Worm (Caenorhabditis elegans) whole organism, L4 larva: Measurements from ENCODE around the gene C08F8.15.

Source experiments
- D1046.2 ChIP-seq: fragments of 200-800 bp; sonication (Bioruptor generic); IDR thresholded peaks from 2 replicates; pipeline ENCODE4 v1.3.6; 2022; ENCODE audit warnings: missing genetic modification characterization, missing compliant biosample characterization
- F10B5.3 ChIP-seq: sonication (generic microtip); optimal IDR thresholded peaks from 2 replicates; lab custom pipeline; 2016; ENCODE audit warnings: mild to moderate bottlenecking, missing genetic modification characterization, missing compliant biosample characterization
- F44E2.7 ChIP-seq: fragments of 200-800 bp; sonication (Bioruptor generic); IDR thresholded peaks from 2 replicates; pipeline ENCODE4 v2.1.2; 2022; ENCODE audit warnings: missing genetic modification characterization, missing compliant biosample characterization
- R02D3.7 ChIP-seq: fragments of 150-350 bp; sonication (generic microtip); optimal IDR thresholded peaks from 3 replicates; lab custom pipeline; 2014; ENCODE audit warnings: missing biosample characterization, missing genetic modification characterization
- T26A8.4 ChIP-seq: fragments of 200-800 bp; sonication (Bioruptor generic); IDR thresholded peaks from 2 replicates; pipeline ENCODE4 v1.3.6; 2022; ENCODE audit warnings: missing genetic modification characterization, missing compliant biosample characterization
- Y48G9A.11 ChIP-seq: fragments of 200-800 bp; sonication (Bioruptor generic); IDR thresholded peaks from 2 replicates; pipeline ENCODE4 v1.3.6; 2022; ENCODE audit warnings: missing genetic modification reagents, missing genetic modification characterization, missing compliant biosample characterization
- aha-1 ChIP-seq: fragments of 150-350 bp; peaks from one replicate; lab custom pipeline; 2014; ENCODE audit warnings: missing biosample characterization, missing genetic modification characterization
- ama-1 ChIP-seq: fragments of 150-350 bp; optimal IDR thresholded peaks from 2 replicates; lab custom pipeline; 2014; ENCODE audit warnings: inconsistent platforms, mixed read lengths
- ceh-44 ChIP-seq: fragments of 200-800 bp; sonication (Bioruptor generic); IDR thresholded peaks from 2 replicates; pipeline ENCODE4 v1.3.6; 2022; ENCODE audit warnings: missing genetic modification reagents, missing genetic modification characterization, missing compliant biosample characterization
- cey-2 ChIP-seq: sonication (generic microtip); optimal IDR thresholded peaks from 3 replicates; lab custom pipeline; 2017; ENCODE audit warnings: missing genetic modification characterization, mild to moderate bottlenecking, missing compliant biosample characterization, antibody characterized with exemption, borderline replicate concordance; ENCODE audit not compliant: insufficient read depth
- daf-16 ChIP-seq, 3 experiments: sonication (generic microtip); optimal IDR thresholded peaks; 2 replicates each; lab custom pipeline; 2016 to 2017; ENCODE audit warnings: missing genetic modification characterization in 3 of 3, missing genetic modification reagents in 3 of 3, mild to moderate bottlenecking in 2 of 3, missing compliant biosample characterization in 2 of 3, missing biosample characterization in 1 of 3, moderate library complexity in 1 of 3
- dmd-9 ChIP-seq: fragments of 200-800 bp; sonication (Bioruptor generic); IDR thresholded peaks from 2 replicates; pipeline ENCODE4 v1.3.6; 2022; ENCODE audit warnings: missing genetic modification reagents, missing genetic modification characterization, missing compliant biosample characterization
- dve-1 ChIP-seq: sonication (generic microtip); optimal IDR thresholded peaks from 2 replicates; lab custom pipeline; 2017; ENCODE audit warnings: antibody characterized with exemption, mild to moderate bottlenecking, missing genetic modification characterization, missing compliant biosample characterization; ENCODE audit not compliant: insufficient read depth
- egl-43 ChIP-seq: fragments of 200-800 bp; sonication (Bioruptor generic); IDR thresholded peaks from 2 replicates; pipeline ENCODE4 v1.3.6; 2022; ENCODE audit warnings: missing genetic modification reagents, missing genetic modification characterization, missing compliant biosample characterization
- hlh-30 ChIP-seq: sonication (generic microtip); optimal IDR thresholded peaks from 2 replicates; lab custom pipeline; 2017; ENCODE audit warnings: antibody characterized with exemption, mild to moderate bottlenecking, missing genetic modification characterization, missing compliant biosample characterization; ENCODE audit not compliant: insufficient read depth
- lin-1 ChIP-seq: fragments of 200-800 bp; sonication (Bioruptor generic); IDR thresholded peaks from 2 replicates; pipeline ENCODE4 v1.3.6; 2022; ENCODE audit warnings: missing genetic modification reagents, missing genetic modification characterization, missing compliant biosample characterization
- lin-38 ChIP-seq: fragments of 200-800 bp; sonication (Bioruptor generic); IDR thresholded peaks from 2 replicates; pipeline ENCODE4 v1.3.6; 2022; ENCODE audit warnings: missing genetic modification reagents, missing genetic modification characterization, missing compliant biosample characterization
- mep-1 ChIP-seq: fragments of 150-350 bp; sonication (generic microtip); optimal IDR thresholded peaks from 3 replicates; lab custom pipeline; 2014; ENCODE audit warnings: missing biosample characterization, missing genetic modification characterization
- nhr-111 ChIP-seq: fragments of 200-800 bp; sonication (Bioruptor generic); optimal IDR thresholded peaks from 2 replicates; lab custom pipeline; 2018; ENCODE audit warnings: mild to moderate bottlenecking, missing genetic modification characterization, missing compliant biosample characterization
- nhr-42 ChIP-seq: fragments of 200-800 bp; sonication (Bioruptor generic); IDR thresholded peaks from 2 replicates; pipeline ENCODE4 v1.3.6; 2022; ENCODE audit warnings: missing genetic modification characterization, missing compliant biosample characterization
- nhr-48 ChIP-seq: sonication (generic microtip); optimal IDR thresholded peaks from 2 replicates; lab custom pipeline; 2016; ENCODE audit warnings: mild to moderate bottlenecking, missing genetic modification characterization, missing compliant biosample characterization
- nhr-77 ChIP-seq: fragments of 150-350 bp; optimal IDR thresholded peaks from 2 replicates; lab custom pipeline; 2014; ENCODE audit warnings: missing biosample characterization, missing genetic modification characterization
- pha-4 ChIP-seq, 2 experiments: fragments of 150-350 bp in 1 of 2; fragments of 200-800 bp in 1 of 2; sonication (Bioruptor generic) in 1 of 2; IDR thresholded peaks in 1 of 2; optimal IDR thresholded peaks in 1 of 2; 2 replicates each; pipeline versions ENCODE4 v1.3.6 to Lab custom; 2014 to 2022; ENCODE audit warnings: missing genetic modification characterization in 2 of 2, missing genetic modification reagents in 2 of 2, missing biosample characterization in 1 of 2, missing compliant biosample characterization in 1 of 2
- php-3 ChIP-seq: fragments of 200-800 bp; sonication (Bioruptor generic); IDR thresholded peaks from 2 replicates; pipeline ENCODE4 v1.3.6; 2022; ENCODE audit warnings: missing genetic modification reagents, missing genetic modification characterization, missing compliant biosample characterization
- pqm-1 ChIP-seq: sonication (generic microtip); optimal IDR thresholded peaks from 2 replicates; lab custom pipeline; 2017; ENCODE audit warnings: missing biosample characterization, missing genetic modification characterization
- set-16 ChIP-seq: fragments of 200-800 bp; sonication (Bioruptor generic); IDR thresholded peaks from 2 replicates; pipeline ENCODE4 v1.3.6; 2022; ENCODE audit warnings: missing genetic modification reagents, missing genetic modification characterization, missing compliant biosample characterization
- tag-97 ChIP-seq: fragments of 200-800 bp; sonication (Bioruptor generic); IDR thresholded peaks from 2 replicates; pipeline ENCODE4 v1.3.6; 2022; ENCODE audit warnings: missing genetic modification characterization, missing compliant biosample characterization
- tra-1 ChIP-seq: fragments of 200-800 bp; sonication (Bioruptor generic); IDR thresholded peaks from 2 replicates; pipeline ENCODE4 v1.3.6; 2022; ENCODE audit warnings: missing genetic modification reagents, missing genetic modification characterization, missing compliant biosample characterization
- unc-62 ChIP-seq, 3 experiments: fragments of 150-350 bp in 1 of 3; sonication (generic microtip); optimal IDR thresholded peaks in 2 of 3; peaks in 1 of 3; 1 replicate in 1 of 3; 2 replicates in 2 of 3; lab custom pipeline; 2014 to 2017; ENCODE audit warnings: missing biosample characterization in 3 of 3, missing genetic modification characterization in 3 of 3, missing genetic modification reagents in 3 of 3, missing genotype in 1 of 3
- vab-7 ChIP-seq: fragments of 200-800 bp; sonication (Bioruptor generic); IDR thresholded peaks from 2 replicates; pipeline ENCODE4 v1.3.6; 2022; ENCODE audit warnings: missing genetic modification reagents, missing genetic modification characterization, missing compliant biosample characterization
- zfp-3 ChIP-seq: fragments of 200-800 bp; sonication (Bioruptor generic); conservative IDR thresholded peaks from 2 replicates; pipeline ENCODE4 v1.3.6; 2022; ENCODE audit warnings: missing genetic modification reagents, missing genetic modification characterization, missing compliant biosample characterization
- zip-2 ChIP-seq: fragments of 150-350 bp; optimal IDR thresholded peaks from 2 replicates; lab custom pipeline; 2014; ENCODE audit warnings: missing biosample characterization, missing genetic modification characterization
- ztf-11 ChIP-seq: fragments of 150-350 bp; optimal IDR thresholded peaks from 2 replicates; lab custom pipeline; 2014; ENCODE audit warnings: missing biosample characterization, missing genetic modification characterization

C08F8.15 gene

DNA sequence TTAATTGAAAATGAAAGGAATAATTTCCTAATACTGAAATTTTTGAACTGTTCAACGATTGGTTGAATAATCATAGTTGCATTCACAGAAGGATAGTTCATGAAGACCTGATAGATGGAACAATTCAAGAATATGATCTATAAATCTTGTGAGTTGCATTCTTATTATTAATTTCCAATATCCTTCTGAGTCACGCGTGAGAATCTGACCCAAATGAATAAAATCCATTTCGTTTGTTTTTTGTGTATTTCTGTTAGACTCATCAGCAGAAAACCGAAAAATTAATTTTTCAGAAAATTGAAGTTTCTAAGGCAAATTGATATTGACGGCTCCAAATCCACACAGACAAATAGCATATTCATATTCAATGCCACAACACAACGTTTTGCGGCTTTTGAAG lies 28.8 kb upstream of the C08F8.15 start, which contains the start of gene fbxb-79:
fbxb-79 (minus strand) TSS at position 101 of the 400 bp plus-strand sequence.
- TF ChIP-seq vab-7 (GFP tag; lab: Robert Waterston, UW) (no peak), dmd-9 (GFP tag; lab: Robert Waterston, UW) (no peak), ceh-44 (GFP tag; lab: Robert Waterston, UW) (no peak), set-16 (GFP tag; lab: Robert Waterston, UW) (no peak), tra-1 (no peak), cey-2 (tag; lab: Kevin White, UChicago) (no peak), Y48G9A.11 (GFP tag; lab: Robert Waterston, UW) (no peak), tag-97 (GFP tag; lab: Robert Waterston, UW) (no peak), ztf-11 (tag; lab: Kevin White, UChicago) (no peak)

DNA sequence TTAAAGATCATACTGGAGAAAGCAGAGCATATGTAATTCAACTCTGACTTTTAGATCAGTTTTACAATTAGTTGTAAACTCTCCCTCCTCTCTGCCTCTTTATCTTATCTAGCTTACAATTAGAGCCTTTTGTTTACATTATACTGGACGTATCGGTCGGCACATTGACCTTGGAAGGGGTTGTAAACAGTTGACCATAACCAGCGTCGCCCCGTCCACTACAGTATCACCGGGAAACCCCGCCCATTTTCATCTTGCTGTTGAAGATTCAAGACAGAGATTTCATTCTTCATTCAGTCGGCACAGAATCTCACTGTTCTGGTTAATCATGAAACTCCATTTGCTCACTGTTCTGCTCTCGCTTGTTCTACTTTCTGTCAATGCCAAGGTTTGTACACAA lies 26.1 kb upstream of the C08F8.15 start, which contains the start of gene sdz-27:
sdz-27 (plus strand) TSS at position 301 of the 400 bp plus-strand sequence.
- TF ChIP-seq aha-1 (tag; lab: Kevin White, UChicago) (no peak), unc-62 (GFP tag; optimal IDR thresholded peaks at IDR 0.05 in 1 of 2; lab: Kevin White, UChicago) (peak in 1 of 2 experiments; percentile 29), unc-62 (tag; optimal IDR thresholded peaks at IDR 0.05; lab: Kevin White, UChicago) (no peak)

DNA sequence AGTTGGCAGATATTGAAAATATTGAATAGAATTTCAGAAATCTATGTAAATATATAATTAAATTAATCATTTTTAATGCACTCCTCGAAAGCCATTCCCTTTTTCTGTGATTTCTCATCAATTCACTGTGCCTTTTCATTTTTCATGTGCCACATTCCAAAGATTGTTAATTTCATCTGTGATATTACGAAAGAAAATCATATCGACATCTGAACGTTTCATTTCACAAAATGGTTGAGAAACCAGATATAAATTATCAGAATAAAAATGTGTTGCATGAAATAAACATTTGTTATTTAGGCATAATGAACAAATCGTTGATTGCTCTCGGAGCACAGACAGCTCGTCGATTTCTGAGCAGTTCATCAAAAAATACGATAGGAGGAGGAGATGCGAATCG lies 23.4 kb upstream of the C08F8.15 start, which contains the start of gene nuaf-3:
nuaf-3 (plus strand) TSS at position 301 of the 400 bp plus-strand sequence.
- no peak for TF ChIP-seq nhr-111 (GFP tag; lab: Kevin White, UChicago)
- TF ChIP-seq hlh-30 (tag; lab: Kevin White, UChicago) = no peak
- no peak for TF ChIP-seq nhr-42
- no peak for TF ChIP-seq lin-38
- TF ChIP-seq ama-1 (lab: Kevin White, UChicago) = peak; percentile 44
- 0 out of 2 replicates have a peak, but pooled peaks have one; percentile 27 for TF ChIP-seq T26A8.4
- TF ChIP-seq daf-16 (GFP tag; optimal IDR thresholded peaks at IDR 0.05; lab: Kevin White, UChicago) = no peak
- TF ChIP-seq daf-16 (tag; optimal IDR thresholded peaks at IDR 0.05; lab: Kevin White, UChicago) = peak; percentile 34
- TF ChIP-seq dve-1 (tag; lab: Kevin White, UChicago) = peak; percentile 22
- peak in 1 of 2 experiments; percentile 12 for TF ChIP-seq unc-62 (GFP tag; optimal IDR thresholded peaks at IDR 0.05 in 1 of 2; lab: Kevin White, UChicago)
- TF ChIP-seq unc-62 (tag; optimal IDR thresholded peaks at IDR 0.05; lab: Kevin White, UChicago) = no peak

ce11 chrIV:11183013-11183412 lies 22.4 kb upstream of the C08F8.15 start, which contains the start of gene prx-14:
TSS of gene prx-14 (plus strand) at chrIV:11183132.
- TF ChIP-seq D1046.2 (GFP tag; lab: Robert Waterston, UW) (no peak), nhr-48 (tag; lab: Kevin White, UChicago) (peak; percentile 5), egl-43 (GFP tag; lab: Robert Waterston, UW) (no peak), aha-1 (tag; lab: Kevin White, UChicago) (peak; percentile 88), ama-1 (lab: Kevin White, UChicago) (peak; percentile 41), R02D3.7 (no peak), pha-4 (GFP tag; IDR thresholded peaks at IDR 0.05; lab: Robert Waterston, UW) (peak; percentile 37; the same call in 1 of the 2 replicates), pha-4 (tag; optimal IDR thresholded peaks at IDR 0.05; lab: Kevin White, UChicago) (no peak), mep-1 (peak; percentile 14), nhr-77 (no peak), zfp-3 (GFP tag; lab: Robert Waterston, UW) (0 out of 2 replicates have a peak, but pooled peaks have one; percentile 61), php-3 (GFP tag; lab: Robert Waterston, UW) (0 out of 2 replicates have a peak, but pooled peaks have one; percentile 25), pqm-1 (tag; lab: Kevin White, UChicago) (peak; percentile 11), dve-1 (tag; lab: Kevin White, UChicago) (peak; percentile 5), zip-2 (no peak), lin-1 (GFP tag; lab: Robert Waterston, UW) (no peak), lin-38 (peak; percentile 40), F44E2.7 (GFP tag; lab: Robert Waterston, UW) (no peak), F10B5.3 (tag; lab: Kevin White, UChicago) (no peak)
- TF ChIP-seq, all 104 proteins: peak for 10
